Worm (Caenorhabditis elegans): ENCODE results near the gene ace-3.

ace-3 gene

DNA sequence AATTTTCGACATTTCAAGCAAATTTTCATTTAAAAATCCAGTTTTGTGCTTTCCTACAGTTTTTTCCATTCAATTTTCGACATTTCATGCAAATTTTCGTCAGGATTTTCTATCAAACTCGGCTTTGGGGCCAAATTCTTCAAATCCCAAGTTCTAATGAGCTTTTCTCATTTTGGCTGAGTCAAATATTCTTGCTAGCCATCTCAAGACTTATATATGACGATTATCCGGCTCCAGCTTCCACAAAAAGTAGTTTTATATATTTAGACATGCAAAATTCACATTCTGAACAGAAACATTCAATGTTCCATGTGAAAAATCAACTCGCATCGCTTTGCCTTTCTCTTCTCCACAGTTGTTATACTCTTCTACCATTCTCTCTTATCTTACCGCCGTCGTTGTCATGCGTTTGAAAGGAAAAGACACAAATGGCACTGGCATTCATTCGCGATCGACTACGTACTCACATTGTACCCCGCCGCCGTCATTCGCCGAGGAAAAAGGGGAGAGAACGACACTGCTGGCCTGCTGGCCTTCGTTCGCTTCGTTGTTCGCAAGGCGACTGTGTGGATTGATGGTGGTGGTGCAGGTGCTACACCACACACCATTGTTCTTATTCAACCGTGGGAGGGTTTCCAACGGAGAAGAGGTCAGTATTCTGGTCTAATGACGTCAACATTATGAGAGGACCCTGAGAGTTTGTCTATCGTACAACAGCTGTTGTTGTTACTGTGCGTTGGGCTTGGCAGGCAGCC is 42.5 kb downstream of the ace-3 start (continued):
- TF ChIP-seq lin-35 (GFP tag; optimal IDR thresholded peaks at IDR 0.05) = peak; percentile 7 to 71
- TF ChIP-seq blmp-1 (tag; optimal IDR thresholded peaks at IDR 0.05) = peak; percentile 77
- no peak for TF ChIP-seq unc-98 (GFP tag; IDR thresholded peaks at IDR 0.05)
- no peak for TF ChIP-seq tlp-1 (tag; optimal IDR thresholded peaks at IDR 0.05)
- TF ChIP-seq lsy-2 (tag; optimal IDR thresholded peaks at IDR 0.05) = peak in 1 of 2 experiments; percentile 41
- TF ChIP-seq mdl-1 (tag; optimal IDR thresholded peaks at IDR 0.05) = peak in 1 of 2 experiments; percentile 43
- TF ChIP-seq lin-13 (GFP tag; optimal IDR thresholded peaks at IDR 0.05) = no peak
- no peak for TF ChIP-seq ceh-90 (tag; optimal IDR thresholded peaks at IDR 0.05)
- TF ChIP-seq sptf-1 (tag; optimal IDR thresholded peaks at IDR 0.05) = no peak
- TF ChIP-seq nhr-77 (tag; optimal IDR thresholded peaks at IDR 0.05) = no peak
- no peak for TF ChIP-seq egl-13 (tag; optimal IDR thresholded peaks at IDR 0.05)
- no peak for TF ChIP-seq nhr-47 (tag; optimal IDR thresholded peaks at IDR 0.05)
- TF ChIP-seq grh-1 (GFP tag; IDR thresholded peaks at IDR 0.05) = no peak
- no peak for TF ChIP-seq vab-15 (tag; optimal IDR thresholded peaks at IDR 0.05)
- TF ChIP-seq nhr-19 (GFP tag; conservative IDR thresholded peaks at IDR 0.05) = no peak
- no peak for TF ChIP-seq nhr-84 (tag; optimal IDR thresholded peaks at IDR 0.05)
- no peak for TF ChIP-seq pqm-1 (tag; optimal IDR thresholded peaks at IDR 0.05)
- no peak for TF ChIP-seq sup-37 (GFP tag; optimal IDR thresholded peaks at IDR 0.05)
- no peak for TF ChIP-seq aly-2 (tag; optimal IDR thresholded peaks at IDR 0.05)
- TF ChIP-seq nhr-20 (tag; optimal IDR thresholded peaks at IDR 0.05) = peak; percentile 44
- TF ChIP-seq mep-1 (tag; optimal IDR thresholded peaks at IDR 0.05) = peak; percentile 54
- no peak for TF ChIP-seq mab-9 (GFP tag; IDR thresholded peaks at IDR 0.05)
- TF ChIP-seq Y116A8C.19 (tag; optimal IDR thresholded peaks at IDR 0.05; ENCODE audit: borderline replicate concordance) = no peak
- TF ChIP-seq nhr-90 (tag; optimal IDR thresholded peaks at IDR 0.05; ENCODE audit: poor library complexity) = no peak
- no peak for TF ChIP-seq fkh-8 (tag; optimal IDR thresholded peaks at IDR 0.05)
- TF ChIP-seq efl-1 (optimal IDR thresholded peaks at IDR 0.05) = peak; percentile 26 to 41
- peak; percentile 39 to 95 for TF ChIP-seq efl-1 (GFP tag; optimal IDR thresholded peaks at IDR 0.05 in 1 of 2)
- no peak for TF ChIP-seq ama-1 (optimal IDR thresholded peaks at IDR 0.05)
- TF ChIP-seq zag-1 (tag; optimal IDR thresholded peaks at IDR 0.05) = no peak
- TF ChIP-seq irx-1 (tag; optimal IDR thresholded peaks at IDR 0.05) = no peak
- no peak for TF ChIP-seq ceh-82 (tag; optimal IDR thresholded peaks at IDR 0.05)
- TF ChIP-seq unc-86 (tag; optimal IDR thresholded peaks at IDR 0.05) = no peak

DNA sequence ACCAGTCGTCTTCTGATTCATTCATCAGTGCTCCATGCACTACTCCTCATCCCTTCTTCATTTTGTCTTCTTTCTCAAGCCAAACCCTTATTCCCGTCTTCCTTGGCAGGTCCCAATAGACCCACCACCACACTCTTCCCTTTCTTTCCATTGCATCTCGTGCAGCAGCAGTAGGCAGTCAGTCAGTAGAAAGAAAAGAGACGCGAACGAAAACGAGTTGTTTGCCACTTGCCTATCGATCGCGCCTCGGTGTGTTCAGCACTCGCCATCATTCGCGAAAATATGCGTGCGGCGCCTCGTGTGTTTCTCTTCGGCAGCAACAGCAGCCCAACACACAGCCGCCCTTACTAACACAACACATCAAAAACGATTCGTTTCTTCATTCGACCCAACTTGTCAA is 44.1 kb downstream of the ace-3 start:
- TF ChIP-seq C16A3.4 (tag; optimal IDR thresholded peaks at IDR 0.05) = peak; percentile 28
- TF ChIP-seq skn-1 (tag; optimal IDR thresholded peaks at IDR 0.05) = peak; percentile 16
- peak; percentile 40 to 54 for TF ChIP-seq lsy-2 (tag; optimal IDR thresholded peaks at IDR 0.05)
- peak; percentile 46 for TF ChIP-seq nhr-47 (tag; optimal IDR thresholded peaks at IDR 0.05)
- no peak for TF ChIP-seq elt-3 (tag; optimal IDR thresholded peaks at IDR 0.05)
- peak; percentile 47 for TF ChIP-seq xbp-1 (tag; optimal IDR thresholded peaks at IDR 0.05)
- TF ChIP-seq snu-23 (GFP tag; optimal IDR thresholded peaks at IDR 0.05) = peak; percentile 69
- no peak for TF ChIP-seq hlh-4 (tag; optimal IDR thresholded peaks at IDR 0.05)
- TF ChIP-seq nhr-19 (GFP tag; conservative IDR thresholded peaks at IDR 0.05) = peak; percentile 5; the same call in 1 of the 2 replicates
- TF ChIP-seq ceh-82 (tag; optimal IDR thresholded peaks at IDR 0.05) = peak; percentile 4 to 64 (median 37)
- peak; percentile 4 for TF ChIP-seq egl-13 (tag; optimal IDR thresholded peaks at IDR 0.05)
- TF ChIP-seq sup-37 (GFP tag; optimal IDR thresholded peaks at IDR 0.05) = no peak
- no peak for TF ChIP-seq grh-1 (GFP tag; IDR thresholded peaks at IDR 0.05)
- peak in 1 of 2 experiments; percentile 71 for TF ChIP-seq mdl-1 (tag; optimal IDR thresholded peaks at IDR 0.05)
- TF ChIP-seq swsn-7 (tag; optimal IDR thresholded peaks at IDR 0.05) = peak; percentile 50
- peak; percentile 23 for TF ChIP-seq dsc-1 (tag; optimal IDR thresholded peaks at IDR 0.05)
- TF ChIP-seq hlh-17 (GFP tag; optimal IDR thresholded peaks at IDR 0.05; ENCODE audit: borderline replicate concordance) = no peak
- peak; percentile 34 for TF ChIP-seq rnt-1 (tag; optimal IDR thresholded peaks at IDR 0.05)
- no peak for TF ChIP-seq aly-2 (tag; optimal IDR thresholded peaks at IDR 0.05)
- TF ChIP-seq mep-1 (tag; optimal IDR thresholded peaks at IDR 0.05) = peak; percentile 50
- peak; percentile 74 for TF ChIP-seq lin-14 (GFP tag; optimal IDR thresholded peaks at IDR 0.05)
- no peak for TF ChIP-seq efl-3 (GFP tag; optimal IDR thresholded peaks at IDR 0.05)
- TF ChIP-seq dpl-1 (GFP tag; optimal IDR thresholded peaks at IDR 0.05) = peak in 2 of 3 experiments; percentile 48 to 57
- TF ChIP-seq lir-3 (tag; optimal IDR thresholded peaks at IDR 0.05; ENCODE audit: poor library complexity) = peak; percentile 17
- no peak for TF ChIP-seq ceh-8 (GFP tag; optimal IDR thresholded peaks at IDR 0.05)
- peak; percentile 35 for TF ChIP-seq tbx-2 (tag; optimal IDR thresholded peaks at IDR 0.05)
- no peak for TF ChIP-seq pag-3 (tag; optimal IDR thresholded peaks at IDR 0.05; ENCODE audit: borderline replicate concordance, insufficient read depth)
- TF ChIP-seq mab-9 (GFP tag; IDR thresholded peaks at IDR 0.05) = no peak
- TF ChIP-seq fos-1 (tag; optimal IDR thresholded peaks at IDR 0.05) = no peak
